Worm (Caenorhabditis elegans) whole organism, young adult: ENCODE measurements around the gene Y7A5A.9.
A peak's percentile ranks its signal among the peaks of the same experiment; 100 is the strongest.

ENCODE experiments used
- B0035.1 ChIP-seq: sonication (generic microtip); optimal IDR thresholded peaks from 2 replicates; lab custom pipeline; 2016; ENCODE audit warnings: missing genetic modification characterization, mild to moderate bottlenecking, missing compliant biosample characterization, missing genotype, missing genetic modification reagents
- B0261.1 ChIP-seq: sonication (generic microtip); optimal IDR thresholded peaks from 2 replicates; lab custom pipeline; 2016; ENCODE audit warnings: mild to moderate bottlenecking, missing genetic modification characterization, moderate library complexity, missing compliant biosample characterization
- B0336.3 ChIP-seq: fragments of 200-800 bp; sonication (Bioruptor generic); IDR thresholded peaks from 2 replicates; pipeline ENCODE4 v1.3.6; 2022; ENCODE audit warnings: missing genetic modification characterization, missing compliant biosample characterization
- C17E4.6 ChIP-seq: fragments of 200-800 bp; sonication (Bioruptor generic); IDR thresholded peaks from 2 replicates; pipeline ENCODE4 v1.3.6; 2022; ENCODE audit warnings: missing genetic modification reagents, missing genetic modification characterization, missing compliant biosample characterization
- F22D6.2 ChIP-seq: sonication (generic microtip); optimal IDR thresholded peaks from 2 replicates; lab custom pipeline; 2016; ENCODE audit warnings: mild to moderate bottlenecking, missing genetic modification characterization, missing compliant biosample characterization
- F23B12.7 ChIP-seq: sonication (generic microtip); optimal IDR thresholded peaks from 2 replicates; lab custom pipeline; 2017; ENCODE audit warnings: missing genetic modification characterization, mild to moderate bottlenecking, missing compliant biosample characterization, antibody characterized with exemption, moderate library complexity; ENCODE audit not compliant: insufficient read depth
- F55B11.4 ChIP-seq: sonication (generic microtip); optimal IDR thresholded peaks from 2 replicates; lab custom pipeline; 2016; ENCODE audit warnings: missing compliant biosample characterization, missing genetic modification characterization, borderline replicate concordance; ENCODE audit not compliant: insufficient read depth
- K11D2.4 ChIP-seq: fragments of 200-800 bp; sonication (Bioruptor generic); IDR thresholded peaks from 2 replicates; pipeline ENCODE4 v1.3.6; 2022; ENCODE audit warnings: missing genetic modification reagents, missing genetic modification characterization, missing compliant biosample characterization
- Y56A3A.18 ChIP-seq: fragments of 200-800 bp; sonication (Bioruptor generic); IDR thresholded peaks from 2 replicates; pipeline ENCODE4 v1.3.6; 2022; ENCODE audit warnings: missing genetic modification reagents, missing genetic modification characterization, missing compliant biosample characterization
- Y79H2A.3 ChIP-seq: fragments of 200-800 bp; sonication (Bioruptor generic); conservative IDR thresholded peaks from 2 replicates; pipeline ENCODE4 v1.3.6; 2022; ENCODE audit warnings: missing genetic modification reagents, missing genetic modification characterization, missing compliant biosample characterization
- akir-1 ChIP-seq: fragments of 200-800 bp; sonication (Bioruptor generic); optimal IDR thresholded peaks from 2 replicates; lab custom pipeline; 2018; ENCODE audit warnings: mild to moderate bottlenecking, missing genetic modification characterization, moderate library complexity, missing compliant biosample characterization
- ama-1 ChIP-seq, 3 experiments: fragments of 150-350 bp in 1 of 3; sonication (generic microtip) in 2 of 3; optimal IDR thresholded peaks; 2 replicates each; lab custom pipeline; 2014 to 2018; ENCODE audit warnings: missing biosample characterization in 2 of 3, missing genetic modification characterization in 2 of 3, missing genetic modification reagents in 2 of 3
- attf-5 ChIP-seq: fragments of 200-800 bp; sonication (Bioruptor generic); optimal IDR thresholded peaks from 2 replicates; lab custom pipeline; 2018; ENCODE audit warnings: mild to moderate bottlenecking, missing genetic modification characterization, missing compliant biosample characterization
- cebp-1 ChIP-seq, 2 experiments: fragments of 200-800 bp in 1 of 2; sonication (Bioruptor generic) in 1 of 2; sonication (generic microtip) in 1 of 2; IDR thresholded peaks in 1 of 2; optimal IDR thresholded peaks in 1 of 2; 2 replicates each; pipeline versions ENCODE4 v1.3.6 to Lab custom; 2017 to 2022; ENCODE audit warnings: missing compliant biosample characterization in 2 of 2, missing genetic modification characterization in 2 of 2, mild to moderate bottlenecking in 1 of 2, missing genetic modification reagents in 1 of 2, moderate library complexity in 1 of 2
- cebp-2 ChIP-seq: fragments of 200-800 bp; sonication (Bioruptor generic); IDR thresholded peaks from 2 replicates; pipeline ENCODE4 v1.3.6; 2022; ENCODE audit warnings: missing genetic modification characterization, missing compliant biosample characterization
- ceh-27 ChIP-seq: fragments of 200-800 bp; sonication (Bioruptor generic); optimal IDR thresholded peaks from 2 replicates; lab custom pipeline; 2018; ENCODE audit warnings: mild to moderate bottlenecking, missing genetic modification characterization, moderate library complexity, missing compliant biosample characterization
- ceh-91 ChIP-seq: fragments of 200-800 bp; sonication (Bioruptor generic); IDR thresholded peaks from 2 replicates; pipeline ENCODE4 v1.3.6; 2022; ENCODE audit warnings: missing genetic modification reagents, missing genetic modification characterization, missing compliant biosample characterization
- chd-7 ChIP-seq: sonication (generic microtip); optimal IDR thresholded peaks from 2 replicates; lab custom pipeline; 2016; ENCODE audit warnings: mild to moderate bottlenecking, missing genetic modification characterization, moderate library complexity, missing compliant biosample characterization
- dox-1 ChIP-seq: fragments of 200-800 bp; sonication (Bioruptor generic); IDR thresholded peaks from 2 replicates; pipeline ENCODE4 v1.3.6; 2022; ENCODE audit warnings: missing genetic modification reagents, missing genetic modification characterization, missing compliant biosample characterization
- egrh-3 ChIP-seq: fragments of 200-800 bp; sonication (Bioruptor generic); IDR thresholded peaks from 2 replicates; pipeline ENCODE4 v1.3.6; 2022; ENCODE audit warnings: missing genetic modification reagents, missing genetic modification characterization, missing compliant biosample characterization
- fkh-3 ChIP-seq: sonication (generic microtip); optimal IDR thresholded peaks from 2 replicates; lab custom pipeline; 2016; ENCODE audit warnings: mild to moderate bottlenecking, missing genetic modification characterization, missing compliant biosample characterization
- him-1 ChIP-seq: sonication (generic microtip); optimal IDR thresholded peaks from 2 replicates; lab custom pipeline; 2016; ENCODE audit warnings: missing genotype, missing genetic modification reagents, missing genetic modification characterization, missing compliant biosample characterization
- let-607 ChIP-seq, 2 experiments: fragments of 200-800 bp in 1 of 2; sonication (Bioruptor generic) in 1 of 2; sonication (generic microtip) in 1 of 2; optimal IDR thresholded peaks; 2 replicates each; lab custom pipeline; 2016 to 2018; ENCODE audit warnings: mild to moderate bottlenecking in 2 of 2, missing compliant biosample characterization in 2 of 2, missing genetic modification characterization in 2 of 2, moderate library complexity in 2 of 2, missing genotype in 1 of 2
- lin-35 ChIP-seq, 3 experiments: fragments of 150-350 bp in 2 of 3; sonication (generic microtip) in 1 of 3; optimal IDR thresholded peaks; 2 replicates each; lab custom pipeline; 2014 to 2018; ENCODE audit warnings: missing biosample characterization in 3 of 3, missing genetic modification characterization in 3 of 3, missing genetic modification reagents in 3 of 3
- lin-40 ChIP-seq: sonication (generic microtip); optimal IDR thresholded peaks from 2 replicates; lab custom pipeline; 2016; ENCODE audit warnings: missing genetic modification characterization, mild to moderate bottlenecking, missing compliant biosample characterization, missing genotype, missing genetic modification reagents
- madf-10 ChIP-seq: sonication (generic microtip); optimal IDR thresholded peaks from 2 replicates; lab custom pipeline; 2016; ENCODE audit warnings: mild to moderate bottlenecking, missing genetic modification characterization, missing compliant biosample characterization
- mes-4 ChIP-seq: sonication (generic microtip); optimal IDR thresholded peaks from 2 replicates; lab custom pipeline; 2016; ENCODE audit warnings: missing genotype, missing genetic modification characterization, missing compliant biosample characterization
- nfya-2 ChIP-seq: fragments of 200-800 bp; sonication (Bioruptor generic); IDR thresholded peaks from 2 replicates; pipeline ENCODE4 v1.3.6; 2022; ENCODE audit warnings: missing genetic modification reagents, missing genetic modification characterization, missing compliant biosample characterization
- nfyb-1 ChIP-seq: fragments of 200-800 bp; sonication (Bioruptor generic); IDR thresholded peaks from 2 replicates; pipeline ENCODE4 v1.3.6; 2022; ENCODE audit warnings: missing genetic modification reagents, missing genetic modification characterization, missing compliant biosample characterization
- nhr-27 ChIP-seq: fragments of 200-800 bp; sonication (Bioruptor generic); optimal IDR thresholded peaks from 2 replicates; lab custom pipeline; 2018; ENCODE audit warnings: mild to moderate bottlenecking, missing genetic modification characterization, moderate library complexity, missing compliant biosample characterization
- nhr-80 ChIP-seq: sonication (generic microtip); optimal IDR thresholded peaks from 2 replicates; lab custom pipeline; 2016; ENCODE audit warnings: missing genetic modification characterization, missing compliant biosample characterization
- pbrm-1 ChIP-seq: fragments of 200-800 bp; sonication (Bioruptor generic); IDR thresholded peaks from 2 replicates; pipeline ENCODE4 v1.3.6; 2022; ENCODE audit warnings: missing genetic modification reagents, missing genetic modification characterization, missing compliant biosample characterization
- pha-4 ChIP-seq: fragments of 150-350 bp; sonication (generic microtip); optimal IDR thresholded peaks from 2 replicates; lab custom pipeline; 2014; ENCODE audit warnings: missing biosample characterization, missing genetic modification reagents, missing genetic modification characterization
- rpc-1 ChIP-seq, 2 experiments: fragments of 150-350 bp in 1 of 2; sonication (generic microtip) in 1 of 2; optimal IDR thresholded peaks; 2 replicates each; lab custom pipeline; 2014 to 2018; ENCODE audit warnings: missing biosample characterization in 1 of 2, missing genetic modification characterization in 1 of 2, missing genetic modification reagents in 1 of 2, missing genotype in 1 of 2
- sea-2 ChIP-seq: fragments of 200-800 bp; sonication (Bioruptor generic); IDR thresholded peaks from 2 replicates; pipeline ENCODE4 v1.3.6; 2022; ENCODE audit warnings: missing genetic modification characterization, missing compliant biosample characterization
- snpc-4 ChIP-seq, 5 experiments: fragments of 150-350 bp in 1 of 5; sonication (generic microtip) in 4 of 5; optimal IDR thresholded peaks; 2 replicates each; lab custom pipeline; 2014 to 2018; ENCODE audit warnings: missing genetic modification characterization in 5 of 5, missing biosample characterization in 3 of 5, antibody characterized with exemption in 2 of 5, mild to moderate bottlenecking in 2 of 5, missing compliant biosample characterization in 2 of 5, missing genotype in 2 of 5, moderate library complexity in 2 of 5, missing genetic modification reagents in 1 of 5
- tbp1 ChIP-seq: fragments of 200-800 bp; sonication (Bioruptor generic); optimal IDR thresholded peaks from 2 replicates; lab custom pipeline; 2018; ENCODE audit warnings: mild to moderate bottlenecking, missing genetic modification characterization, missing compliant biosample characterization
- xnd-1 ChIP-seq: sonication (generic microtip); optimal IDR thresholded peaks from 2 replicates; lab custom pipeline; 2016; ENCODE audit warnings: missing genotype, missing genetic modification reagents, missing genetic modification characterization, missing compliant biosample characterization
- ztf-26 ChIP-seq: sonication (generic microtip); optimal IDR thresholded peaks from 2 replicates; lab custom pipeline; 2017; ENCODE audit warnings: missing genetic modification characterization, missing compliant biosample characterization
- ztf-6 ChIP-seq: fragments of 200-800 bp; sonication (Bioruptor generic); IDR thresholded peaks from 2 replicates; pipeline ENCODE4 v1.3.6; 2022; ENCODE audit warnings: missing genetic modification reagents, missing genetic modification characterization, missing compliant biosample characterization

The Y7A5A.9 gene

ce11 chrX:15826866-15827265 is at the start of gene Y7A5A.9:
Y7A5A.9 (plus strand) TSS chrX:15827166.
- no peak for TF ChIP-seq B0035.1 (tag; lab: Kevin White, UChicago)
- TF ChIP-seq F23B12.7, result no peak
- no peak for TF ChIP-seq cebp-1 (GFP tag; IDR thresholded peaks at IDR 0.05; lab: Robert Waterston, UW)
- TF ChIP-seq cebp-1 (tag; optimal IDR thresholded peaks at IDR 0.05; lab: Kevin White, UChicago), result no peak
- TF ChIP-seq mes-4 (tag; lab: Kevin White, UChicago), result no peak
- no peak for TF ChIP-seq pha-4 (tag; lab: Kevin White, UChicago)
- no peak for TF ChIP-seq xnd-1 (tag; lab: Kevin White, UChicago)
- TF ChIP-seq F55B11.4 (tag; lab: Kevin White, UChicago), result no peak

DNA sequence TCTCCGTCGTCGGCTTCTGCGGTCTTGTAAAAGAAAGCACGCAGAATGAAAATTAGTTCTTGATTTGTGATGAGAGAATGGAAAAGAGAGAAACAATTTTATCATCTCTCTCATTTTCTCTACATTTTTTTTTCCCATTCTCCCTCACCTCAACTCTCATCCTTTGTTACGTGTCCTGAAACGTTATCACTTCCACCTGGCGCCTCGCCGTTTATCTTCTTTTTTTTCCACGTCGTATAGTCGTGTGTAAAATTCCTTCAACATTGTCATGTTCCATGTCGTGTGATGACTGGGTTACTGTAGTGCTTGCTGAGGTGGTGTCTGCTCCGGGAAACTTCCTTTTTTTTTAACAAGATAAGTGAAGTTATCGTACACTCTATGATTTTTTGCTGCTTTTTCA is 47.5 kb upstream of the Y7A5A.9 start:
- TF ChIP-seq nfyb-1 (GFP tag; lab: Robert Waterston, UW) (peak; percentile 48; the same call in 1 of the 2 replicates), him-1 (tag; lab: Kevin White, UChicago) (no peak), Y56A3A.18 (GFP tag; lab: Robert Waterston, UW) (no peak), nhr-80 (tag; lab: Kevin White, UChicago) (peak; percentile 98), madf-10 (peak; percentile 19), let-607 (tag; optimal IDR thresholded peaks at IDR 0.05; lab: Kevin White, UChicago) (peak; percentile 97 to 98), tbp1 (GFP tag; lab: Kevin White, UChicago) (peak; percentile 4), F23B12.7 (peak; percentile 66), cebp-1 (GFP tag; IDR thresholded peaks at IDR 0.05; lab: Robert Waterston, UW) (no peak), cebp-1 (tag; optimal IDR thresholded peaks at IDR 0.05; lab: Kevin White, UChicago) (peak; percentile 37), chd-7 (tag; lab: Kevin White, UChicago) (peak; percentile 27), dox-1 (peak; percentile 50; the same call in 1 of the 2 replicates), lin-40 (tag; lab: Kevin White, UChicago) (peak; percentile 24), lin-35 (GFP tag; optimal IDR thresholded peaks at IDR 0.05; lab: Kevin White, UChicago) (no peak), snpc-4 (GFP tag; optimal IDR thresholded peaks at IDR 0.05; lab: Kevin White, UChicago) (no peak), snpc-4 (tag; optimal IDR thresholded peaks at IDR 0.05; lab: Kevin White, UChicago) (peak in 1 of 4 experiments; percentile 18), egrh-3 (GFP tag; lab: Robert Waterston, UW) (no peak), B0336.3 (GFP tag; lab: Robert Waterston, UW) (0 out of 2 replicates have a peak, but pooled peaks have one; percentile 18), attf-5 (GFP tag; lab: Kevin White, UChicago) (peak; percentile 20)
- TF ChIP-seq, all 124 proteins: peak for 13

ce11 chrX:15782027-15782426 is 44.9 kb upstream of the Y7A5A.9 start, which contains the start of gene Y7A5A.24:
Y7A5A.24 (minus strand) TSS chrX:15782127.
- TF ChIP-seq ztf-26 (tag; lab: Kevin White, UChicago), result no peak
- TF ChIP-seq ama-1 (optimal IDR thresholded peaks at IDR 0.05; lab: Kevin White, UChicago), result no peak
- TF ChIP-seq ama-1 (GFP tag; optimal IDR thresholded peaks at IDR 0.05; lab: Kevin White, UChicago), result no peak
- no peak for TF ChIP-seq fkh-3 (tag; lab: Kevin White, UChicago)
- TF ChIP-seq F22D6.2 (tag; lab: Kevin White, UChicago), result no peak
- TF ChIP-seq F23B12.7, result no peak
- no peak for TF ChIP-seq pbrm-1 (GFP tag; lab: Robert Waterston, UW)
- TF ChIP-seq ceh-27, result no peak
- TF ChIP-seq Y79H2A.3 (GFP tag; lab: Robert Waterston, UW), result no peak
- TF ChIP-seq akir-1 (GFP tag; lab: Kevin White, UChicago), result no peak
- TF ChIP-seq nfyb-1 (GFP tag; lab: Robert Waterston, UW), result no peak
- no peak for TF ChIP-seq C17E4.6

ce11 chrX:15784570-15784969 is 42.4 kb upstream of the Y7A5A.9 start, which contains the start of gene Y7A5A.3:
Y7A5A.3 (minus strand) TSS chrX:15784670.
- no peak for TF ChIP-seq akir-1 (GFP tag; lab: Kevin White, UChicago)
- no peak for TF ChIP-seq ceh-91 (GFP tag; lab: Robert Waterston, UW)
- TF ChIP-seq B0261.1 (tag; lab: Kevin White, UChicago), result no peak
- no peak for TF ChIP-seq rpc-1 (optimal IDR thresholded peaks at IDR 0.05; lab: Kevin White, UChicago)
- TF ChIP-seq rpc-1 (tag; optimal IDR thresholded peaks at IDR 0.05; lab: Kevin White, UChicago), result no peak
- TF ChIP-seq pha-4 (tag; lab: Kevin White, UChicago), result no peak
- TF ChIP-seq ztf-6 (GFP tag; lab: Robert Waterston, UW), result no peak
- no peak for TF ChIP-seq pbrm-1 (GFP tag; lab: Robert Waterston, UW)
- no peak for TF ChIP-seq K11D2.4 (GFP tag; lab: Robert Waterston, UW)
- no peak for TF ChIP-seq cebp-2 (GFP tag; lab: Robert Waterston, UW)
- TF ChIP-seq madf-10, result no peak
- TF ChIP-seq nfya-2 (GFP tag; lab: Robert Waterston, UW), result no peak
- TF ChIP-seq F23B12.7, result no peak
- no peak for TF ChIP-seq sea-2
- TF ChIP-seq nhr-27 (tag; lab: Kevin White, UChicago), result no peak
- TF ChIP-seq, all 124 proteins: peak for 0
